Worm (Caenorhabditis elegans): ENCODE data around the gene clec-162.

DNA sequence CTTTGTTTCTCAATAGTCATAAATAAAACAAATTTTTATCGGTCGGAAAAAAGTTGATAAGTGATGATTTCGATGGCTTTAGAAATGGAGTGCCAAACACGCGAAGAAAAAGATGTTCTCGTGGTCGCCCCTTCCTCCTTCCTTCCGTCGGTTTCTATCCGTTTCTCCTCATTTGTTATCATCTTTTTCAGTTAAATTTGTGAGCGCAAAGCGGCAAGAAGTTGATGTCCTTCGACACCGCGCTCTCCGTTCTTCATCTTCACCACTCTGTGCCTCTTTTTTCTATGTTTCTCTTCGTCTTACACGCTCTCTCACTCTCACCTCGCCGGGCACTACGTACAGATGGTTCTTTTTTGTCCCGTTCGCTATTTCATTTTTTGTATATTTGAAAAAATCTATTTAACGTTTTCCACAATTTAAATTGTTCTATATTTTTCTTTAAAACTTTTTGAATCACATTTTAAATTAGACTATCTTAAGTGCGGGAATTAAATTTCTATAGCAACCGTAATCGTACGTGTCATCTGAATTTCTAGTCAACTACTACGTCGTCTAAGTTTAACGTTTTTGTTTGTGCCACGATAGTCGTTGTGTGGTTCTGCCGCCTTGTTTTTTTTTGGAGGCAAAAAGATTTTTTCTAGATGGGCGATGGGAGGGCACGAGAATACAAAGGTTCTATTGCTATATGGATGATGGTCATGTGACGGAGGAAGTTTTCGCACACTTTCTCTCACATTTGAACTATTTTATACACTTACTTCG, 26.2 kb downstream of the clec-162 start:
- TF ChIP-seq pes-1 (GFP tag; IDR thresholded peaks at IDR 0.05) (no peak), flt-1 (GFP tag; IDR thresholded peaks at IDR 0.05) (no peak), ama-1 (optimal IDR thresholded peaks at IDR 0.05) (no peak), hmbx-1 (tag; optimal IDR thresholded peaks at IDR 0.05) (no peak), hnd-1 (tag; optimal IDR thresholded peaks at IDR 0.05) (no peak), tra-4 (tag; optimal IDR thresholded peaks at IDR 0.05) (no peak), sea-1 (GFP tag; conservative IDR thresholded peaks at IDR 0.05) (no peak), F13C5.2 (tag; optimal IDR thresholded peaks at IDR 0.05) (no peak), scrt-1 (GFP tag; IDR thresholded peaks at IDR 0.05) (no peak), tbx-11 (GFP tag; IDR thresholded peaks at IDR 0.05) (no peak), B0310.2 (tag; optimal IDR thresholded peaks at IDR 0.05) (no peak), ceh-13 (GFP tag; optimal IDR thresholded peaks at IDR 0.05) (no peak), ets-7 (tag; optimal IDR thresholded peaks at IDR 0.05) (no peak), tbx-37 (GFP tag; conservative IDR thresholded peaks at IDR 0.05) (no peak)
